Worm (Caenorhabditis elegans) whole organism, late embryonic: Measurements from ENCODE around the gene dsh-2.
A peak's percentile ranks its signal among the peaks of the same experiment; 100 is the strongest.

ENCODE experiments used
- C38D4.7 ChIP-seq: fragments of 200-800 bp; sonication (Bioruptor generic); optimal IDR thresholded peaks from 2 replicates; lab custom pipeline; 2018; ENCODE audit warnings: mild to moderate bottlenecking, missing genetic modification characterization, moderate library complexity, missing compliant biosample characterization
- F13H6.1 ChIP-seq: sonication (generic microtip); optimal IDR thresholded peaks from 2 replicates; lab custom pipeline; 2016; ENCODE audit warnings: missing genetic modification characterization, missing compliant biosample characterization
- K02D7.2 ChIP-seq: sonication (generic microtip); optimal IDR thresholded peaks from 2 replicates; lab custom pipeline; 2017; ENCODE audit warnings: mild to moderate bottlenecking, missing genetic modification characterization, missing compliant biosample characterization
- T23F11.4 ChIP-seq: fragments of 200-800 bp; sonication (Bioruptor generic); optimal IDR thresholded peaks from 2 replicates; lab custom pipeline; 2018; ENCODE audit warnings: mild to moderate bottlenecking, missing genetic modification characterization, missing compliant biosample characterization
- ahr-1 ChIP-seq: sonication (generic microtip); optimal IDR thresholded peaks from 2 replicates; lab custom pipeline; 2016; ENCODE audit warnings: missing genetic modification characterization, missing compliant biosample characterization
- ama-1 ChIP-seq: fragments of 150-350 bp; optimal IDR thresholded peaks from 2 replicates; lab custom pipeline; 2014
- ceh-14 ChIP-seq: sonication (generic microtip); optimal IDR thresholded peaks from 2 replicates; lab custom pipeline; 2016; ENCODE audit warnings: missing genotype, missing genetic modification characterization, missing compliant biosample characterization
- ceh-18 ChIP-seq: sonication (generic microtip); optimal IDR thresholded peaks from 2 replicates; lab custom pipeline; 2016; ENCODE audit warnings: missing genetic modification characterization, missing compliant biosample characterization
- ceh-19 ChIP-seq: fragments of 200-800 bp; sonication (Bioruptor generic); optimal IDR thresholded peaks from 2 replicates; lab custom pipeline; 2018; ENCODE audit warnings: mild to moderate bottlenecking, missing genetic modification characterization, missing compliant biosample characterization
- ceh-2 ChIP-seq: sonication (generic microtip); optimal IDR thresholded peaks from 2 replicates; lab custom pipeline; 2016; ENCODE audit warnings: missing genotype, missing genetic modification characterization, missing compliant biosample characterization
- ceh-22 ChIP-seq: sonication (generic microtip); optimal IDR thresholded peaks from 2 replicates; lab custom pipeline; 2017; ENCODE audit warnings: missing biosample characterization, missing genetic modification characterization
- ceh-24 ChIP-seq: sonication (generic microtip); optimal IDR thresholded peaks from 2 replicates; lab custom pipeline; 2016; ENCODE audit warnings: mild to moderate bottlenecking, missing genetic modification characterization, missing compliant biosample characterization
- ceh-31 ChIP-seq: sonication (generic microtip); optimal IDR thresholded peaks from 2 replicates; lab custom pipeline; 2016; ENCODE audit warnings: missing genetic modification characterization, missing compliant biosample characterization
- ceh-34 ChIP-seq: sonication (generic microtip); optimal IDR thresholded peaks from 2 replicates; lab custom pipeline; 2016; ENCODE audit warnings: mild to moderate bottlenecking, missing genetic modification characterization, missing compliant biosample characterization
- ceh-48 ChIP-seq: sonication (generic microtip); optimal IDR thresholded peaks from 2 replicates; lab custom pipeline; 2016; ENCODE audit warnings: missing genetic modification characterization, inconsistent platforms, missing compliant biosample characterization
- ceh-9 ChIP-seq: sonication (generic microtip); optimal IDR thresholded peaks from 2 replicates; lab custom pipeline; 2016; ENCODE audit warnings: mild to moderate bottlenecking, missing genetic modification characterization, inconsistent platforms, missing compliant biosample characterization
- che-1 ChIP-seq: sonication (generic microtip); optimal IDR thresholded peaks from 2 replicates; lab custom pipeline; 2016; ENCODE audit warnings: mild to moderate bottlenecking, missing genetic modification characterization, missing compliant biosample characterization
- elt-2 ChIP-seq: sonication (generic microtip); optimal IDR thresholded peaks from 2 replicates; lab custom pipeline; 2016; ENCODE audit warnings: missing genetic modification reagents, missing genetic modification characterization, missing compliant biosample characterization
- eyg-1 ChIP-seq: sonication (generic microtip); optimal IDR thresholded peaks from 2 replicates; lab custom pipeline; 2016; ENCODE audit warnings: missing genotype, missing genetic modification characterization, missing compliant biosample characterization
- fax-1 ChIP-seq: sonication (generic microtip); optimal IDR thresholded peaks from 2 replicates; lab custom pipeline; 2016; ENCODE audit warnings: missing genotype, missing genetic modification characterization, missing compliant biosample characterization
- gmeb-2 ChIP-seq: sonication (generic microtip); optimal IDR thresholded peaks from 2 replicates; lab custom pipeline; 2016; ENCODE audit warnings: missing genetic modification characterization, inconsistent platforms, missing compliant biosample characterization
- hlh-15 ChIP-seq: sonication (generic microtip); optimal IDR thresholded peaks from 2 replicates; lab custom pipeline; 2016; ENCODE audit warnings: missing genetic modification characterization, missing compliant biosample characterization
- hlh-30 ChIP-seq: sonication (generic microtip); optimal IDR thresholded peaks from 2 replicates; lab custom pipeline; 2017; ENCODE audit warnings: antibody characterized with exemption, missing genetic modification characterization, missing compliant biosample characterization; ENCODE audit not compliant: insufficient read depth
- hlh-8 ChIP-seq: sonication (generic microtip); optimal IDR thresholded peaks from 2 replicates; lab custom pipeline; 2016; ENCODE audit warnings: missing genotype, missing genetic modification characterization, missing compliant biosample characterization
- lim-6 ChIP-seq: sonication (generic microtip); optimal IDR thresholded peaks from 2 replicates; lab custom pipeline; 2016; ENCODE audit warnings: missing genetic modification characterization, missing compliant biosample characterization
- madf-2 ChIP-seq: sonication (generic microtip); optimal IDR thresholded peaks from 2 replicates; lab custom pipeline; 2017; ENCODE audit warnings: missing genetic modification characterization, missing compliant biosample characterization
- nfya-1 ChIP-seq: sonication (generic microtip); optimal IDR thresholded peaks from 2 replicates; lab custom pipeline; 2017; ENCODE audit warnings: missing genetic modification characterization, mild to moderate bottlenecking, missing compliant biosample characterization, antibody characterized with exemption, moderate library complexity
- nhr-11 ChIP-seq: fragments of 150-350 bp; optimal IDR thresholded peaks from 2 replicates; lab custom pipeline; 2014; ENCODE audit warnings: missing biosample characterization, missing genetic modification characterization
- nhr-232 ChIP-seq: sonication (generic microtip); optimal IDR thresholded peaks from 2 replicates; lab custom pipeline; 2016; ENCODE audit warnings: missing genetic modification characterization, missing compliant biosample characterization
- pha-2 ChIP-seq: sonication (generic microtip); optimal IDR thresholded peaks from 2 replicates; lab custom pipeline; 2017; ENCODE audit warnings: mild to moderate bottlenecking, missing genetic modification characterization, missing compliant biosample characterization
- pha-4 ChIP-seq: fragments of 150-350 bp; optimal IDR thresholded peaks from 2 replicates; lab custom pipeline; 2018; ENCODE audit warnings: missing biosample characterization, missing genetic modification reagents, missing genetic modification characterization
- pqm-1 ChIP-seq: sonication (generic microtip); optimal IDR thresholded peaks from 2 replicates; lab custom pipeline; 2016; ENCODE audit warnings: missing genetic modification characterization, missing compliant biosample characterization
- sdc-2 ChIP-seq: sonication (generic microtip); optimal IDR thresholded peaks from 2 replicates; lab custom pipeline; 2016; ENCODE audit warnings: missing genotype, missing genetic modification characterization, missing compliant biosample characterization
- sox-2 ChIP-seq: fragments of 200-800 bp; sonication (Bioruptor generic); IDR thresholded peaks from 2 replicates; pipeline ENCODE4 v1.3.6; 2022; ENCODE audit warnings: missing genetic modification reagents, missing genetic modification characterization, missing compliant biosample characterization
- sox-4 ChIP-seq: sonication (generic microtip); optimal IDR thresholded peaks from 2 replicates; lab custom pipeline; 2017; ENCODE audit warnings: mild to moderate bottlenecking, missing genetic modification characterization, inconsistent platforms, missing compliant biosample characterization
- ttx-3 ChIP-seq: sonication (generic microtip); optimal IDR thresholded peaks from 2 replicates; lab custom pipeline; 2016; ENCODE audit warnings: missing genetic modification reagents, missing genetic modification characterization, missing compliant biosample characterization
- unc-3 ChIP-seq, 2 experiments: fragments of 200-800 bp in 1 of 2; sonication (Bioruptor generic) in 1 of 2; sonication (generic microtip) in 1 of 2; conservative IDR thresholded peaks in 1 of 2; optimal IDR thresholded peaks in 1 of 2; 2 replicates each; pipeline versions ENCODE4 v1.3.6 to Lab custom; 2016 to 2022; ENCODE audit warnings: missing compliant biosample characterization in 2 of 2, missing genetic modification characterization in 2 of 2, missing genetic modification reagents in 1 of 2
- unc-86 ChIP-seq: sonication (generic microtip); optimal IDR thresholded peaks from 2 replicates; lab custom pipeline; 2016; ENCODE audit warnings: missing genetic modification characterization, missing compliant biosample characterization

dsh-2 gene

DNA sequence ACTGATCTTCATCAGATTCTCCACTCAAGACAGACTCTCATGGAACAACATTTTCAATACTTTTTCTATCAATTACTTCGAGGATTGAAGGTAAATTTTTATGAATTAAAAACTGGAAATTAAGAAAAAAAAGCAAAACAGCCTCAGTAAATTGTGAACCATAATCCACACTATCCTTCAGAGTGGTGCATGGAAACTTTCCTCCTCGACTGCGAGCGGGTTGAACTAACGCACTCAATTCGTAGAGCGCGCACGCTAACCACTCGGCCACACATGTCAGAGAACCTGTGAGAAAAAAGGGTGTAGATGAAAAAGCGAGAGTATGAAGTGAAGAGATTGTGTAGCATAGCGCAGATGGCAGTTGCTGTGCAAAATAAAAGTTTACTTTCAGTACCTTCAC is 24.0 kb upstream of the dsh-2 start (continued):
- no peak for TF ChIP-seq pha-4 (tag; lab: Kevin White, UChicago)
- TF ChIP-seq sdc-2 (tag; lab: Kevin White, UChicago) = peak; percentile 90
- peak; percentile 96 for TF ChIP-seq hlh-15 (tag; lab: Kevin White, UChicago)
- peak; percentile 92 for TF ChIP-seq F13H6.1 (tag; lab: Kevin White, UChicago)
- TF ChIP-seq ceh-19 (GFP tag; lab: Kevin White, UChicago) = peak; percentile 97
- TF ChIP-seq ceh-18 (tag; lab: Kevin White, UChicago) = peak; percentile 90
- TF ChIP-seq nfya-1 (tag; lab: Kevin White, UChicago) = peak; percentile 88
- peak; percentile 75 for TF ChIP-seq hlh-30 (tag; lab: Kevin White, UChicago)
- peak; percentile 96 for TF ChIP-seq C38D4.7 (GFP tag; lab: Kevin White, UChicago)
- TF ChIP-seq ceh-34 (tag; lab: Kevin White, UChicago) = peak; percentile 95
- peak; percentile 96 for TF ChIP-seq che-1
- no peak for TF ChIP-seq ama-1
- TF ChIP-seq fax-1 = peak; percentile 95
- peak; percentile 97 for TF ChIP-seq unc-3 (GFP tag; conservative IDR thresholded peaks at IDR 0.05; lab: Robert Waterston, UW)
- peak; percentile 91 for TF ChIP-seq unc-3 (tag; optimal IDR thresholded peaks at IDR 0.05; lab: Kevin White, UChicago)
- peak; percentile 95 for TF ChIP-seq K02D7.2 (tag; lab: Kevin White, UChicago)
- peak; percentile 90 for TF ChIP-seq ahr-1 (tag; lab: Kevin White, UChicago)
- peak; percentile 100 for TF ChIP-seq elt-2 (tag; lab: Kevin White, UChicago)
- TF ChIP-seq ttx-3 (tag; lab: Kevin White, UChicago) = peak; percentile 94
- TF ChIP-seq eyg-1 = peak; percentile 88
- TF ChIP-seq ceh-48 (tag; lab: Kevin White, UChicago) = peak; percentile 89
- TF ChIP-seq ceh-9 (tag; lab: Kevin White, UChicago) = peak; percentile 91
- TF ChIP-seq hlh-8 (tag; lab: Kevin White, UChicago) = peak; percentile 95
- peak; percentile 92 for TF ChIP-seq unc-86 (tag; lab: Kevin White, UChicago)
- TF ChIP-seq ceh-14 = peak; percentile 94
- peak; percentile 93 for TF ChIP-seq pqm-1 (tag; lab: Kevin White, UChicago)
- TF ChIP-seq nhr-232 (tag; lab: Kevin White, UChicago) = peak; percentile 97
- TF ChIP-seq ceh-2 (tag; lab: Kevin White, UChicago) = peak; percentile 86
- TF ChIP-seq T23F11.4 = peak; percentile 98
- TF ChIP-seq pha-2 (tag; lab: Kevin White, UChicago) = peak; percentile 93
- peak; percentile 98 for TF ChIP-seq gmeb-2 (tag; lab: Kevin White, UChicago)
- TF ChIP-seq lim-6 (tag; lab: Kevin White, UChicago) = peak; percentile 94
- peak; percentile 96 for TF ChIP-seq madf-2 (tag; lab: Kevin White, UChicago)
- TF ChIP-seq ceh-22 = peak; percentile 28

DNA sequence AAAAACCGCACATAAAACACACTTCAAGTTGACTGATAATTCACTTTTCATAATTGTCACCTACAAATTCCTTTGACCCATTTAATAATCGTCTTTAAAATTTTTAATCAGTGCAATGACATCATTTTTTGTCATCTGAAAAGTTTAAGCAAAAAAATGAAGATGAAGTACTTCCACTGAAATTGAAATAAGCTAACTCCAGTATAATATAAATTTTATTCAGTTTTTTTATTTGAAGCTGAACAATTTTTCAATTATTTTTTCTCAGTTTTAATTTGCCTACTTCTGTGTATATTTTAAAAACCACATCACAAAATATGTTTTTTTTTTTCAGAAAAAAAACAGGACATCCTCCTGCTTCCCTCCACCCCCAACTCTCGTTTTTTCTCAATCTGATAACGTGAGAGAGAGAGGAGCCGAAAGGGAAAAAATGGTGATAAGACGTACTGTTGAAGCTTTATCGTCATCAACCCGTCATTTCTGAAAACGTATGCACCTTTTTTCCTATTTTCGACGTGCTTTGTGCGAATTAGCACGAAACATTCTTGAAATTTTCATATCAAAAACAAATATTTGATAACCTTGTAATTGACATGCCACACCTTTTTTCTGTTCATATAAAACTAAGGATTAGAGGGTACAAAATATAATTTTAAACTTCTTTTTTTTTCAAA is 22.9 kb upstream of the dsh-2 start, which contains the start of the genes C04G6.11 and mpk-2:
Gene C04G6.11 (minus strand): TSS at position 51 of the 674 bp plus-strand sequence.
Gene mpk-2 (plus strand): TSS at position 335 of the 674 bp plus-strand sequence.
- no peak for TF ChIP-seq madf-2 (tag; lab: Kevin White, UChicago)
- peak; percentile 70 for TF ChIP-seq elt-2 (tag; lab: Kevin White, UChicago)

ce11 chrII:5103189-5103588 is 22.2 kb upstream of the dsh-2 start:
- TF ChIP-seq unc-86 (tag; lab: Kevin White, UChicago) (no peak), pha-2 (tag; lab: Kevin White, UChicago) (no peak), madf-2 (tag; lab: Kevin White, UChicago) (no peak), sox-2 (GFP tag; lab: Robert Waterston, UW) (no peak), ceh-48 (tag; lab: Kevin White, UChicago) (no peak), sox-4 (tag; lab: Kevin White, UChicago) (no peak), ceh-9 (tag; lab: Kevin White, UChicago) (no peak), hlh-30 (tag; lab: Kevin White, UChicago) (no peak), ceh-24 (tag; lab: Kevin White, UChicago) (no peak), hlh-15 (tag; lab: Kevin White, UChicago) (no peak), ceh-31 (tag; lab: Kevin White, UChicago) (no peak), K02D7.2 (tag; lab: Kevin White, UChicago) (no peak), ceh-18 (tag; lab: Kevin White, UChicago) (no peak), fax-1 (no peak), nhr-11 (tag; lab: Kevin White, UChicago) (no peak)
